Fruit fly (Drosophila melanogaster): Measurements from ENCODE around the gene CG3726.

- TF ChIP-seq CG9139 (GFP tag; optimal IDR thresholded peaks at IDR 0.05) (no peak), Hr4 (GFP tag; optimal IDR thresholded peaks at IDR 0.05) (no peak), CG1621 (tag; optimal IDR thresholded peaks at IDR 0.05) (no peak), CG32006 (GFP tag; optimal IDR thresholded peaks at IDR 0.05) (no peak), Lpt (GFP tag; optimal IDR thresholded peaks at IDR 0.05) (no peak), Sox15 (GFP tag; optimal IDR thresholded peaks at IDR 0.05) (no peak)
These were observed 48.1 kb upstream of the CG3726 start, which contains the start of gene CG15764 for dm6 chrX:5868795-5869194.

Data from whole organism, prepupa.